Worm (Caenorhabditis elegans) whole organism, L3 larva: ENCODE data around the gene W05E10.1.

Experiments
- R02D3.7 ChIP-seq: fragments of 150-350 bp; optimal IDR thresholded peaks from 2 replicates; lab custom pipeline; 2014; ENCODE audit warnings: missing biosample characterization, missing genetic modification characterization
- ama-1 ChIP-seq: fragments of 150-350 bp; optimal IDR thresholded peaks from 2 replicates; lab custom pipeline; 2018
- ceh-16 ChIP-seq: sonication (generic microtip); optimal IDR thresholded peaks from 2 replicates; lab custom pipeline; 2017; ENCODE audit warnings: missing biosample characterization, missing genetic modification characterization
- ceh-28 ChIP-seq: fragments of 150-350 bp; optimal IDR thresholded peaks from 2 replicates; lab custom pipeline; 2014; ENCODE audit warnings: missing biosample characterization, missing genetic modification reagents, missing genetic modification characterization
- ceh-82 ChIP-seq: fragments of 150-350 bp; optimal IDR thresholded peaks from 2 replicates; lab custom pipeline; 2014; ENCODE audit warnings: missing biosample characterization, missing genetic modification characterization
- ceh-9 ChIP-seq: sonication (generic microtip); optimal IDR thresholded peaks from 2 replicates; lab custom pipeline; 2018; ENCODE audit warnings: missing biosample characterization, missing genetic modification characterization
- egl-5 ChIP-seq: fragments of 150-350 bp; optimal IDR thresholded peaks from 2 replicates; lab custom pipeline; 2017; ENCODE audit warnings: missing biosample characterization, missing genetic modification reagents, missing genetic modification characterization, inconsistent platforms
- elt-1 ChIP-seq: fragments of 150-350 bp; optimal IDR thresholded peaks from 2 replicates; lab custom pipeline; 2014; ENCODE audit warnings: missing biosample characterization, missing genetic modification characterization
- elt-2 ChIP-seq: sonication (generic microtip); optimal IDR thresholded peaks from 2 replicates; lab custom pipeline; 2016; ENCODE audit warnings: missing genetic modification reagents, mild to moderate bottlenecking, missing genetic modification characterization, missing compliant biosample characterization
- elt-3 ChIP-seq, 3 experiments: fragments of 150-350 bp in 1 of 3; sonication (generic microtip) in 2 of 3; optimal IDR thresholded peaks; 2 replicates in 2 of 3; 4 replicates in 1 of 3; lab custom pipeline; 2014 to 2017; ENCODE audit warnings: missing biosample characterization in 3 of 3, missing genetic modification characterization in 3 of 3
- fkh-10 ChIP-seq: sonication (generic microtip); optimal IDR thresholded peaks from 2 replicates; lab custom pipeline; 2017; ENCODE audit warnings: missing biosample characterization, missing genetic modification reagents, missing genetic modification characterization
- fos-1 ChIP-seq: fragments of 150-350 bp; optimal IDR thresholded peaks from 2 replicates; lab custom pipeline; 2014; ENCODE audit warnings: missing biosample characterization, missing genetic modification characterization
- hmg-11 ChIP-seq: sonication (generic microtip); optimal IDR thresholded peaks from 2 replicates; lab custom pipeline; 2016; ENCODE audit warnings: missing genetic modification characterization, missing compliant biosample characterization
- jun-1 ChIP-seq: fragments of 150-350 bp; optimal IDR thresholded peaks from 2 replicates; lab custom pipeline; 2014; ENCODE audit warnings: missing biosample characterization, missing genetic modification reagents, missing genetic modification characterization
- lin-15B ChIP-seq: fragments of 150-350 bp; optimal IDR thresholded peaks from 2 replicates; lab custom pipeline; 2014; ENCODE audit warnings: missing biosample characterization, missing genetic modification characterization
- lin-39 ChIP-seq: fragments of 150-350 bp; optimal IDR thresholded peaks from 2 replicates; lab custom pipeline; 2018; ENCODE audit warnings: missing biosample characterization, missing genetic modification reagents, missing genetic modification characterization
- lsy-12 ChIP-seq: sonication (generic microtip); optimal IDR thresholded peaks from 2 replicates; lab custom pipeline; 2016; ENCODE audit warnings: mild to moderate bottlenecking, missing genetic modification characterization, missing compliant biosample characterization
- mdl-1 ChIP-seq: fragments of 150-350 bp; optimal IDR thresholded peaks from 2 replicates; lab custom pipeline; 2014; ENCODE audit warnings: missing biosample characterization, missing genetic modification characterization
- mml-1 ChIP-seq: fragments of 150-350 bp; sonication (generic microtip); optimal IDR thresholded peaks from 3 replicates; lab custom pipeline; 2014; ENCODE audit warnings: missing biosample characterization, missing genetic modification characterization
- nfya-1 ChIP-seq: sonication (generic microtip); optimal IDR thresholded peaks from 2 replicates; lab custom pipeline; 2017; ENCODE audit warnings: missing genetic modification characterization, mild to moderate bottlenecking, missing compliant biosample characterization, antibody characterized with exemption, moderate library complexity; ENCODE audit not compliant: insufficient read depth
- nhr-11 ChIP-seq: fragments of 150-350 bp; optimal IDR thresholded peaks from 2 replicates; lab custom pipeline; 2014; ENCODE audit warnings: missing biosample characterization, missing genetic modification characterization
- nhr-12 ChIP-seq: fragments of 150-350 bp; optimal IDR thresholded peaks from 2 replicates; lab custom pipeline; 2014; ENCODE audit warnings: missing biosample characterization, missing genetic modification characterization
- nhr-23 ChIP-seq: fragments of 150-350 bp; optimal IDR thresholded peaks from 2 replicates; lab custom pipeline; 2014; ENCODE audit warnings: missing biosample characterization, missing genetic modification reagents, missing genetic modification characterization
- nhr-237 ChIP-seq: fragments of 150-350 bp; optimal IDR thresholded peaks from 2 replicates; lab custom pipeline; 2014; ENCODE audit warnings: missing biosample characterization, missing genetic modification characterization
- nhr-25 ChIP-seq: sonication (generic microtip); optimal IDR thresholded peaks from 2 replicates; lab custom pipeline; 2017; ENCODE audit warnings: missing biosample characterization, missing genetic modification characterization
- nhr-28 ChIP-seq: fragments of 150-350 bp; optimal IDR thresholded peaks from 2 replicates; lab custom pipeline; 2014; ENCODE audit warnings: missing biosample characterization, missing genetic modification characterization
- nhr-43 ChIP-seq: sonication (generic microtip); optimal IDR thresholded peaks from 2 replicates; lab custom pipeline; 2016; ENCODE audit warnings: mild to moderate bottlenecking, missing genetic modification characterization, missing compliant biosample characterization; ENCODE audit not compliant: poor library complexity, severe bottlenecking
- nhr-67 ChIP-seq: fragments of 150-350 bp; optimal IDR thresholded peaks from 2 replicates; lab custom pipeline; 2014; ENCODE audit warnings: missing biosample characterization, missing genetic modification characterization
- nhr-76 ChIP-seq: fragments of 150-350 bp; sonication (generic microtip); optimal IDR thresholded peaks from 5 replicates; lab custom pipeline; 2014; ENCODE audit warnings: missing biosample characterization, missing genetic modification characterization
- nhr-77 ChIP-seq: fragments of 150-350 bp; optimal IDR thresholded peaks from 2 replicates; lab custom pipeline; 2014; ENCODE audit warnings: missing biosample characterization, missing genetic modification characterization
- pha-4 ChIP-seq: fragments of 150-350 bp; optimal IDR thresholded peaks from 2 replicates; lab custom pipeline; 2014; ENCODE audit warnings: missing biosample characterization, missing genetic modification reagents, missing genetic modification characterization
- pqm-1 ChIP-seq: fragments of 150-350 bp; optimal IDR thresholded peaks from 2 replicates; lab custom pipeline; 2017; ENCODE audit warnings: missing biosample characterization, missing genetic modification characterization, inconsistent platforms
- sea-2 ChIP-seq: fragments of 150-350 bp; sonication (generic microtip); optimal IDR thresholded peaks from 4 replicates; lab custom pipeline; 2014; ENCODE audit warnings: missing biosample characterization, missing genetic modification reagents, missing genetic modification characterization
- skn-1 ChIP-seq: fragments of 150-350 bp; optimal IDR thresholded peaks from 2 replicates; lab custom pipeline; 2014; ENCODE audit warnings: missing biosample characterization, missing genetic modification characterization
- snpc-4 ChIP-seq: fragments of 150-350 bp; optimal IDR thresholded peaks from 2 replicates; lab custom pipeline; 2014; ENCODE audit warnings: missing biosample characterization, missing genetic modification characterization
- tbx-2 ChIP-seq: sonication (generic microtip); optimal IDR thresholded peaks from 2 replicates; lab custom pipeline; 2016; ENCODE audit warnings: mild to moderate bottlenecking, missing genetic modification characterization, missing compliant biosample characterization
- unc-39 ChIP-seq: sonication (generic microtip); optimal IDR thresholded peaks from 4 replicates; lab custom pipeline; 2017; ENCODE audit warnings: missing biosample characterization, missing genetic modification characterization
- unc-62 ChIP-seq: fragments of 150-350 bp; sonication (generic microtip); optimal IDR thresholded peaks from 4 replicates; lab custom pipeline; 2014; ENCODE audit warnings: missing biosample characterization, missing genetic modification reagents, missing genetic modification characterization
- zag-1 ChIP-seq: fragments of 150-350 bp; optimal IDR thresholded peaks from 2 replicates; lab custom pipeline; 2014; ENCODE audit warnings: missing biosample characterization, missing genetic modification characterization
- ztf-11 ChIP-seq: fragments of 150-350 bp; optimal IDR thresholded peaks from 2 replicates; lab custom pipeline; 2014; ENCODE audit warnings: missing biosample characterization, missing genetic modification characterization
- ztf-4 ChIP-seq: fragments of 150-350 bp; optimal IDR thresholded peaks from 2 replicates; lab custom pipeline; 2014; ENCODE audit warnings: missing biosample characterization, missing genetic modification characterization

W05E10.1 gene

ce11 chrV:11644166-11644565 lies 47.3 kb downstream of the W05E10.1 start, which contains the start of gene bir-1:
TSS of gene bir-1 (plus strand) at chrV:11644477.
- TF ChIP-seq tbx-2 (tag; lab: Kevin White, UChicago) (no peak), nfya-1 (tag; lab: Kevin White, UChicago) (peak; percentile 81), mdl-1 (peak; percentile 57), nhr-43 (tag; lab: Kevin White, UChicago) (peak; percentile 70), elt-1 (tag; lab: Kevin White, UChicago) (no peak), R02D3.7 (tag; lab: Kevin White, UChicago) (no peak), lin-39 (tag; lab: Kevin White, UChicago) (peak; percentile 87), egl-5 (tag; lab: Kevin White, UChicago) (peak; percentile 50), jun-1 (tag; lab: Kevin White, UChicago) (no peak), hmg-11 (tag; lab: Kevin White, UChicago) (peak; percentile 26), pqm-1 (tag; lab: Kevin White, UChicago) (peak; percentile 17), elt-2 (tag; lab: Kevin White, UChicago) (peak; percentile 30), mml-1 (tag; lab: Kevin White, UChicago) (no peak), ceh-28 (tag; lab: Kevin White, UChicago) (peak; percentile 75), lsy-12 (no peak), nhr-237 (no peak), nhr-11 (tag; lab: Kevin White, UChicago) (no peak), nhr-28 (no peak), snpc-4 (peak; percentile 87), unc-39 (tag; lab: Kevin White, UChicago) (no peak), nhr-23 (tag; lab: Kevin White, UChicago) (peak; percentile 55), ama-1 (no peak), nhr-25 (tag; lab: Kevin White, UChicago) (peak; percentile 59), ztf-11 (no peak), pha-4 (tag; lab: Kevin White, UChicago) (peak; percentile 78), nhr-67 (tag; lab: Kevin White, UChicago) (no peak), sea-2 (GFP tag; lab: Kevin White, UChicago) (no peak), nhr-76 (no peak), nhr-77 (tag; lab: Kevin White, UChicago) (no peak), ztf-4 (no peak), nhr-12 (tag; lab: Kevin White, UChicago) (no peak), ceh-9 (tag; lab: Kevin White, UChicago) (no peak), lin-15B (tag; lab: Kevin White, UChicago) (peak; percentile 87), elt-3 (tag; optimal IDR thresholded peaks at IDR 0.05; lab: Kevin White, UChicago) (no peak), fos-1 (tag; lab: Kevin White, UChicago) (no peak), skn-1 (tag; lab: Kevin White, UChicago) (no peak)

ce11 chrV:11641298-11641787 lies 50.1 kb downstream of the W05E10.1 start:
- TF ChIP-seq tbx-2 (tag; lab: Kevin White, UChicago): peak; percentile 25
- peak; percentile 54 for TF ChIP-seq mdl-1
- TF ChIP-seq fkh-10: peak; percentile 77
- TF ChIP-seq nfya-1 (tag; lab: Kevin White, UChicago): peak; percentile 74
- peak; percentile 16 for TF ChIP-seq egl-5 (tag; lab: Kevin White, UChicago)
- no peak for TF ChIP-seq ceh-82
- TF ChIP-seq lin-39 (tag; lab: Kevin White, UChicago): peak; percentile 56
- peak; percentile 59 for TF ChIP-seq skn-1 (tag; lab: Kevin White, UChicago)
- TF ChIP-seq nhr-11 (tag; lab: Kevin White, UChicago): peak; percentile 33
- TF ChIP-seq snpc-4: peak; percentile 9
- peak; percentile 27 for TF ChIP-seq hmg-11 (tag; lab: Kevin White, UChicago)
- TF ChIP-seq zag-1 (tag; lab: Kevin White, UChicago): peak; percentile 14
- TF ChIP-seq lin-15B (tag; lab: Kevin White, UChicago): peak; percentile 36
- TF ChIP-seq ceh-16: no peak
- no peak for TF ChIP-seq pha-4 (tag; lab: Kevin White, UChicago)
- TF ChIP-seq nhr-67 (tag; lab: Kevin White, UChicago): no peak
- peak; percentile 5 for TF ChIP-seq unc-62 (GFP tag; lab: Kevin White, UChicago)
- no peak for TF ChIP-seq R02D3.7 (tag; lab: Kevin White, UChicago)
